Worm (Caenorhabditis elegans): Measurements from ENCODE around the gene F07E5.5.

DNA sequence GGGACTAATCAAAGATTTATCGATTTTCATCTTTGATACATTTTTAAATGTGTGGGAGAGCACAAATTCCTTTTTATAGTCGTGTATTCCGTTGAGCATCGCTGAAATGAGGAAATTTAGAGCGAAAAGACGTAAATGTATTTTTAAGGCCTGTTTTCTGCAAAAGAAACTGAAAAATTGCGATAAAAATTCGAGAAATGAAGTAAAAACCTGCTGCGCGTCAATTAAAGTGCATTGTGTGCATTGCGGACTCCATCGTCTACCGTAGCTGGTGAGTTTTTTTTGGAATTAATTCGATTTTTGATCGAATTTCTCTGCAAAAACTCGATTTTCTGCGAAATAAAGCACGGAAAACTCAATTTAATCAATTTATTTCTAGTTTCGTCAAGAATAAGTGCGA lies 19.6 kb downstream of the F07E5.5 start, which contains the start of gene bath-19:
- TF ChIP-seq ama-1 (optimal IDR thresholded peaks at IDR 0.05) (no peak), pes-1 (GFP tag; IDR thresholded peaks at IDR 0.05) (no peak), tbx-11 (GFP tag; IDR thresholded peaks at IDR 0.05) (no peak), scrt-1 (GFP tag; IDR thresholded peaks at IDR 0.05) (no peak), ceh-13 (GFP tag; optimal IDR thresholded peaks at IDR 0.05) (no peak), hmbx-1 (tag; optimal IDR thresholded peaks at IDR 0.05) (no peak)

All from whole organism, early embryonic.